Fruit fly (Drosophila melanogaster) whole organism, embryonic: Measurements from ENCODE around the gene CG15814.
A peak's percentile ranks its signal among the peaks of the same experiment; 100 is the strongest.

ENCODE experiments used
- Awh ChIP-seq: fragments of 200-800 bp; sonication (Bioruptor generic); IDR thresholded peaks from 2 replicates; pipeline ENCODE4, ENCODE4 v1.3.6; 2022; ENCODE audit warnings: missing biosample characterization, missing genetic modification characterization
- B-H1 ChIP-seq: fragments of 200-800 bp; sonication (Bioruptor generic); IDR thresholded peaks from 3 replicates; pipeline ENCODE4 v1.3.6; 2022; ENCODE audit warnings: missing biosample characterization, missing genetic modification characterization
- BEAF-32 ChIP-seq: fragments of 200-800 bp; sonication (Bioruptor generic); optimal IDR thresholded peaks from 3 replicates; lab custom pipeline; 2017; ENCODE audit warnings: missing biosample characterization, missing genetic modification characterization, mild to moderate bottlenecking, moderate library complexity, missing genetic modification reagents
- Blimp-1 ChIP-seq: fragments of 200-800 bp; sonication (Bioruptor generic); optimal IDR thresholded peaks from 3 replicates; lab custom pipeline; 2018; ENCODE audit warnings: missing biosample characterization, missing genetic modification characterization, mild to moderate bottlenecking, moderate library complexity, missing genetic modification reagents
- CG10462 ChIP-seq: fragments of 200-800 bp; sonication (Bioruptor generic); optimal IDR thresholded peaks from 2 replicates; lab custom pipeline; 2016; ENCODE audit warnings: missing biosample characterization, missing genetic modification characterization
- CG10979 ChIP-seq: fragments of 200-800 bp; sonication (Bioruptor generic); optimal IDR thresholded peaks from 2 replicates; lab custom pipeline; 2018; ENCODE audit warnings: missing biosample characterization, mild to moderate bottlenecking, missing genetic modification characterization, moderate library complexity
- CG12219 ChIP-seq: fragments of 200-800 bp; sonication (Bioruptor generic); optimal IDR thresholded peaks from 3 replicates; lab custom pipeline; 2018; ENCODE audit warnings: missing biosample characterization, mild to moderate bottlenecking, missing genetic modification characterization
- CG14014 ChIP-seq: fragments of 200-800 bp; sonication (Bioruptor generic); IDR thresholded peaks from 2 replicates; pipeline ENCODE4 v1.3.6; 2022; ENCODE audit warnings: missing biosample characterization, missing genetic modification characterization
- CG1602 ChIP-seq: fragments of 200-800 bp; sonication (Bioruptor generic); optimal IDR thresholded peaks from 3 replicates; lab custom pipeline; 2016; ENCODE audit warnings: missing biosample characterization, missing genetic modification characterization
- CG16815 ChIP-seq: fragments of 200-800 bp; sonication (Bioruptor generic); optimal IDR thresholded peaks from 3 replicates; lab custom pipeline; 2017; ENCODE audit warnings: missing biosample characterization, mild to moderate bottlenecking, missing genetic modification characterization
- CG17802 ChIP-seq: fragments of 200-800 bp; sonication (Bioruptor generic); optimal IDR thresholded peaks from 2 replicates; lab custom pipeline; 2018; ENCODE audit warnings: missing biosample characterization, mild to moderate bottlenecking, missing genetic modification characterization, moderate library complexity
- CG1832 ChIP-seq: fragments of 200-800 bp; sonication (Bioruptor generic); optimal IDR thresholded peaks from 2 replicates; lab custom pipeline; 2017; ENCODE audit warnings: missing biosample characterization, mild to moderate bottlenecking, missing genetic modification characterization, inconsistent platforms
- CG18764 ChIP-seq: fragments of 200-800 bp; sonication (Bioruptor generic); optimal IDR thresholded peaks from 3 replicates; lab custom pipeline; 2016; ENCODE audit warnings: missing biosample characterization, missing genetic modification characterization
- CG2129 ChIP-seq: fragments of 200-800 bp; sonication (Bioruptor generic); IDR thresholded peaks from 2 replicates; pipeline ENCODE4 v1.3.6; 2022; ENCODE audit warnings: missing biosample characterization, missing genetic modification characterization; ENCODE audit not compliant: partially characterized antibody
- CG33213 ChIP-seq: fragments of 200-800 bp; sonication (Bioruptor generic); optimal IDR thresholded peaks from 3 replicates; lab custom pipeline; 2016; ENCODE audit warnings: missing biosample characterization, missing genetic modification characterization
- CG33557 ChIP-seq: fragments of 200-800 bp; sonication (Bioruptor generic); optimal IDR thresholded peaks from 2 replicates; lab custom pipeline; 2019; ENCODE audit warnings: missing biosample characterization, mild to moderate bottlenecking, missing genetic modification characterization, moderate library complexity
- CG4424 ChIP-seq: fragments of 200-800 bp; sonication (Bioruptor generic); optimal IDR thresholded peaks from 3 replicates; lab custom pipeline; 2016; ENCODE audit warnings: missing biosample characterization, missing genetic modification characterization
- CG9215 ChIP-seq: fragments of 200-800 bp; sonication (Bioruptor generic); IDR thresholded peaks from 2 replicates; pipeline ENCODE4 v1.3.6; 2022; ENCODE audit warnings: missing biosample characterization, missing genetic modification characterization
- CG9932 ChIP-seq: fragments of 200-800 bp; sonication (Bioruptor generic); IDR thresholded peaks from 2 replicates; pipeline ENCODE4 v1.3.6; 2022; ENCODE audit warnings: missing biosample characterization, missing genetic modification characterization
- Camta ChIP-seq: fragments of 200-800 bp; sonication (Bioruptor generic); optimal IDR thresholded peaks from 2 replicates; lab custom pipeline; 2016; ENCODE audit warnings: missing biosample characterization, missing genetic modification characterization
- D19B ChIP-seq: fragments of 200-800 bp; sonication (Bioruptor generic); optimal IDR thresholded peaks from 2 replicates; lab custom pipeline; 2017; ENCODE audit warnings: missing biosample characterization, mild to moderate bottlenecking, missing genetic modification characterization
- Doc2 ChIP-seq: fragments of 200-800 bp; sonication (Bioruptor generic); IDR thresholded peaks from 2 replicates; pipeline ENCODE4 v1.3.6; 2022; ENCODE audit warnings: missing biosample characterization, missing genetic modification characterization
- Fer3 ChIP-seq: fragments of 200-800 bp; sonication (Bioruptor generic); optimal IDR thresholded peaks from 2 replicates; lab custom pipeline; 2018; ENCODE audit warnings: missing biosample characterization, mild to moderate bottlenecking, missing genetic modification characterization, moderate library complexity
- Myb ChIP-seq: fragments of 200-800 bp; sonication (Bioruptor generic); optimal IDR thresholded peaks from 2 replicates; lab custom pipeline; 2016; ENCODE audit warnings: missing biosample characterization, missing genetic modification characterization
- Ptx1 ChIP-seq: fragments of 200-800 bp; sonication (Bioruptor generic); IDR thresholded peaks from 2 replicates; pipeline ENCODE4 v1.3.6; 2022; ENCODE audit warnings: missing biosample characterization, missing genetic modification characterization
- Six4 ChIP-seq: fragments of 200-800 bp; sonication (Bioruptor generic); optimal IDR thresholded peaks from 2 replicates; lab custom pipeline; 2016; ENCODE audit warnings: missing biosample characterization, missing genetic modification characterization
- Spps ChIP-seq: fragments of 200-800 bp; sonication (Bioruptor generic); optimal IDR thresholded peaks from 2 replicates; lab custom pipeline; 2018; ENCODE audit warnings: missing biosample characterization, mild to moderate bottlenecking, missing genetic modification characterization
- Xrp1 ChIP-seq: fragments of 200-800 bp; sonication (Bioruptor generic); IDR thresholded peaks from 2 replicates; pipeline ENCODE4 v1.3.6; 2022; ENCODE audit warnings: missing biosample characterization, missing genetic modification characterization
- dan ChIP-seq: fragments of 200-800 bp; sonication (Bioruptor generic); IDR thresholded peaks from 2 replicates; pipeline ENCODE4 v1.3.6; 2022; ENCODE audit warnings: missing biosample characterization, missing genetic modification characterization
- danr ChIP-seq: fragments of 200-800 bp; sonication (Bioruptor generic); IDR thresholded peaks from 2 replicates; pipeline ENCODE4 v1.3.6; 2022; ENCODE audit warnings: missing biosample characterization, missing genetic modification characterization
- dati ChIP-seq: fragments of 200-800 bp; sonication (Bioruptor generic); IDR thresholded peaks from 2 replicates; pipeline ENCODE4 v1.3.6; 2022; ENCODE audit warnings: missing biosample characterization, missing genetic modification characterization
- ems ChIP-seq: fragments of 200-800 bp; sonication (Bioruptor generic); optimal IDR thresholded peaks from 3 replicates; lab custom pipeline; 2016; ENCODE audit warnings: missing biosample characterization, missing genetic modification characterization
- exex ChIP-seq: fragments of 200-800 bp; sonication (Bioruptor generic); optimal IDR thresholded peaks from 4 replicates; lab custom pipeline; 2018; ENCODE audit warnings: missing biosample characterization, mild to moderate bottlenecking, missing genetic modification characterization, moderate library complexity
- fd96Cb ChIP-seq: fragments of 200-800 bp; sonication (Bioruptor generic); optimal IDR thresholded peaks from 2 replicates; lab custom pipeline; 2018; ENCODE audit warnings: missing biosample characterization, mild to moderate bottlenecking, missing genetic modification characterization, moderate library complexity
- ftz-f1 ChIP-seq: fragments of 200-800 bp; sonication (Bioruptor generic); optimal IDR thresholded peaks from 2 replicates; lab custom pipeline; 2016; ENCODE audit warnings: missing biosample characterization, missing genetic modification characterization
- gcm ChIP-seq: fragments of 200-800 bp; sonication (Bioruptor generic); optimal IDR thresholded peaks from 2 replicates; lab custom pipeline; 2019; ENCODE audit warnings: missing biosample characterization, mild to moderate bottlenecking, missing genetic modification characterization, moderate library complexity
- gro ChIP-seq: fragments of 200-800 bp; sonication (Bioruptor generic); optimal IDR thresholded peaks from 2 replicates; lab custom pipeline; 2016; ENCODE audit warnings: missing biosample characterization, missing genetic modification characterization
- hth ChIP-seq: fragments of >200 bp; optimal IDR thresholded peaks from 2 replicates; lab custom pipeline; 2017; ENCODE audit warnings: inconsistent platforms
- insv ChIP-seq, 2 experiments: fragments of 200-800 bp; sonication (Bioruptor generic); optimal IDR thresholded peaks; 3 replicates each; lab custom pipeline; 2016 to 2018; ENCODE audit warnings: missing biosample characterization in 2 of 2, missing genetic modification characterization in 2 of 2
- jing ChIP-seq: fragments of 200-800 bp; sonication (Bioruptor generic); optimal IDR thresholded peaks from 2 replicates; lab custom pipeline; 2018; ENCODE audit warnings: missing biosample characterization, mild to moderate bottlenecking, missing genetic modification characterization
- klu ChIP-seq: fragments of 200-800 bp; sonication (Bioruptor generic); IDR thresholded peaks from 2 replicates; pipeline ENCODE4 v1.3.6; 2022; ENCODE audit warnings: missing biosample characterization, missing genetic modification characterization
- kni ChIP-seq: fragments of 200-800 bp; sonication (Bioruptor generic); optimal IDR thresholded peaks from 3 replicates; lab custom pipeline; 2017; ENCODE audit warnings: mild to moderate bottlenecking, missing biosample characterization, missing genetic modification reagents, missing genetic modification characterization
- knrl ChIP-seq: fragments of 200-800 bp; sonication (Bioruptor generic); IDR thresholded peaks from 3 replicates; pipeline ENCODE4 v1.3.6; 2022; ENCODE audit warnings: missing biosample characterization, missing genetic modification characterization; ENCODE audit not compliant: partially characterized antibody
- p53 ChIP-seq: fragments of 200-800 bp; sonication (Bioruptor generic); optimal IDR thresholded peaks from 2 replicates; lab custom pipeline; 2016; ENCODE audit warnings: missing biosample characterization, missing genetic modification characterization
- psq ChIP-seq: fragments of 200-800 bp; sonication (Bioruptor generic); optimal IDR thresholded peaks from 2 replicates; lab custom pipeline; 2017; ENCODE audit warnings: missing biosample characterization, missing genetic modification characterization
- repo ChIP-seq: fragments of 200-800 bp; sonication (Bioruptor generic); optimal IDR thresholded peaks from 2 replicates; lab custom pipeline; 2016; ENCODE audit warnings: missing biosample characterization, missing genetic modification characterization
- sqz ChIP-seq: fragments of 200-800 bp; sonication (Bioruptor generic); optimal IDR thresholded peaks from 3 replicates; lab custom pipeline; 2018; ENCODE audit warnings: missing biosample characterization, mild to moderate bottlenecking, missing genetic modification characterization
- tin ChIP-seq: fragments of 200-800 bp; sonication (Bioruptor generic); optimal IDR thresholded peaks from 3 replicates; lab custom pipeline; 2016; ENCODE audit warnings: missing biosample characterization, missing genetic modification characterization
- vnd ChIP-seq: fragments of 200-800 bp; sonication (Bioruptor generic); IDR thresholded peaks from 3 replicates; pipeline ENCODE4 v1.3.6; 2022; ENCODE audit warnings: missing biosample characterization, missing genetic modification characterization; ENCODE audit not compliant: partially characterized antibody
- wdn ChIP-seq: fragments of 200-800 bp; sonication (Bioruptor generic); IDR thresholded peaks from 2 replicates; pipeline ENCODE4 v1.3.6; 2022; ENCODE audit warnings: missing biosample characterization, missing genetic modification characterization
- yki ChIP-seq: fragments of >200 bp; optimal IDR thresholded peaks from 3 replicates; lab custom pipeline; 2018

CG15814 gene

dm6 chrX:17880269-17880889, 30.2 kb upstream of the CG15814 start (continued):
- peak; percentile 88 for TF ChIP-seq sqz (GFP tag; lab: Kevin White, UChicago)
- no peak for TF ChIP-seq hth (lab: Kevin White, UChicago)
- TF ChIP-seq dati (GFP tag; lab: Robert Waterston, UW), result peak; percentile 82
- TF ChIP-seq CG2129 (GFP tag; lab: Robert Waterston, UW), result no peak
- TF ChIP-seq tin (GFP tag; lab: Kevin White, UChicago), result peak; percentile 90
- peak; percentile 94 for TF ChIP-seq wdn (GFP tag; lab: Robert Waterston, UW)
- TF ChIP-seq CG4424, result peak; percentile 88
- no peak for TF ChIP-seq yki (lab: Kevin White, UChicago)
- TF ChIP-seq CG9215 (GFP tag; lab: Robert Waterston, UW), result peak; percentile 94
- TF ChIP-seq CG18764 (GFP tag; lab: Kevin White, UChicago), result peak; percentile 74
- TF ChIP-seq knrl, result no peak
- TF ChIP-seq CG1602 (GFP tag; lab: Kevin White, UChicago), result peak; percentile 91
- TF ChIP-seq Awh (GFP tag; lab: Robert Waterston, UW), result peak; percentile 92
- peak; percentile 66 for TF ChIP-seq ftz-f1 (GFP tag; lab: Kevin White, UChicago)
- TF ChIP-seq jing (GFP tag; lab: Kevin White, UChicago), result peak; percentile 94
- TF ChIP-seq Blimp-1 (GFP tag; lab: Kevin White, UChicago), result peak; percentile 88
- peak; percentile 92 for TF ChIP-seq Camta (GFP tag; lab: Kevin White, UChicago)
- TF ChIP-seq CG1832 (GFP tag; lab: Kevin White, UChicago), result no peak
- peak; percentile 93 for TF ChIP-seq B-H1
- TF ChIP-seq kni, result peak; percentile 62
- peak; percentile 40 for TF ChIP-seq Spps (tag; lab: Kevin White, UChicago)
- peak; percentile 93 for TF ChIP-seq CG12219 (GFP tag; lab: Kevin White, UChicago)
- peak; percentile 83 for TF ChIP-seq Myb (GFP tag; lab: Kevin White, UChicago)
- TF ChIP-seq CG33213, result peak; percentile 84
- peak; percentile 78 for TF ChIP-seq repo (GFP tag; lab: Kevin White, UChicago)
- peak; percentile 70 for TF ChIP-seq CG33557 (GFP tag; lab: Kevin White, UChicago)
- peak; percentile 85 for TF ChIP-seq CG10979 (tag; lab: Kevin White, UChicago)
- peak; percentile 11 for TF ChIP-seq BEAF-32 (GFP tag; lab: Kevin White, UChicago)
- TF ChIP-seq ems (GFP tag; lab: Kevin White, UChicago), result peak; percentile 96
- peak; percentile 78 for TF ChIP-seq exex
- TF ChIP-seq gro (GFP tag; lab: Kevin White, UChicago), result peak; percentile 98
- peak; percentile 92 for TF ChIP-seq CG16815 (GFP tag; lab: Kevin White, UChicago)
- peak; percentile 90 for TF ChIP-seq gcm (GFP tag; lab: Kevin White, UChicago)
- peak in 1 of 2 experiments; percentile 54 for TF ChIP-seq insv (GFP tag; optimal IDR thresholded peaks at IDR 0.05; lab: Kevin White, UChicago)
- peak; percentile 97 for TF ChIP-seq CG14014 (GFP tag; lab: Robert Waterston, UW)
- peak; percentile 84 for TF ChIP-seq Six4
- TF ChIP-seq danr (GFP tag; lab: Robert Waterston, UW), result peak; percentile 91
- peak; percentile 72 for TF ChIP-seq CG17802 (tag; lab: Kevin White, UChicago)
- peak; percentile 79 for TF ChIP-seq D19B
- peak; percentile 94 for TF ChIP-seq Xrp1
- TF ChIP-seq Doc2, result peak; percentile 70; the same call in 1 of the 2 replicates
- peak; percentile 72 for TF ChIP-seq psq
- peak; percentile 45; the same call in 1 of the 2 replicates for TF ChIP-seq dan
- peak; percentile 89 for TF ChIP-seq CG10462 (GFP tag; lab: Kevin White, UChicago)
- TF ChIP-seq Fer3, result peak; percentile 95
- TF ChIP-seq CG9932 (GFP tag; lab: Robert Waterston, UW), result peak; percentile 97
- peak; percentile 93 for TF ChIP-seq klu
- TF ChIP-seq p53 (GFP tag; lab: Kevin White, UChicago), result peak; percentile 78
- no peak for TF ChIP-seq vnd
- peak; percentile 90 for TF ChIP-seq fd96Cb (tag; lab: Kevin White, UChicago)
- peak; percentile 97 for TF ChIP-seq Ptx1
